Worm (Caenorhabditis elegans): ENCODE results near the gene nhr-76.
A peak's percentile ranks its signal among the peaks of the same experiment; 100 is the strongest.

nhr-76 gene

DNA sequence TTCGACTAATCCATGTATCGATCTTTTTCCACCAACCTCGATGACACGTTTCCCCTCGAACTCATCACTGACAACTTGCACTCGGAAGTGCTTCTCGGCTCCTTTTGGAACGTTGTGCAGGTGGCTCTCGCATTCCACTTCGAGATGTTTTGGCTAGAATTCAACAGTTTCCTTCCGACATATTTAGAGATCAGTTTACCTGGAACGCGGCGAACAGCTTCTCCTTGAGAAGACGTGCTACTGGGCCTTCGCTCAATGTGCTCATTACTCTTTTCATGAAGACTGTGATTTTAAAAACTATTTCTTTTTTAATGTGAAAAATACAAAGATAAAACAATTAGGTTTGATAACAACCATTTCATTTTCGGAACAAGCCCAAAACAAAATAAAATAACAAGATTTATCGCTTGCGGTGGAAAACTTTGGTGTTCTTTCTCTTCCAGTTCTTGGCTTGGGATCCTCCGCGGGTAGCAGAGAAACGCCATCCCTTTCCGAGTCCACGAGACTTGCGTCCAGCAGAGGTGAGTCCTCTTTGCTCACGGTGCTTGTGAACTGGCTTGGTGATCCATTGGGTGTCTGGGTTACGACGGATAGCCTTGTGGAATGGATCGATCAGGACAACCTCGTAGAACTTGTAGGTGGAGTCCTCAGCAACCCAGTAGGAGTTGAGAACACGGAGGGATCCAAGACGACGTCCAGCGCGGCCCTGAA is 26.0 kb downstream of the nhr-76 start, which contains the start of gene K11H12.1 (continued):
- peak; percentile 90 for TF ChIP-seq B0336.3 (GFP tag; IDR thresholded peaks at IDR 0.05)
- TF ChIP-seq xnd-1 (tag; optimal IDR thresholded peaks at IDR 0.05) = peak; percentile 30
- peak; percentile 2 for TF ChIP-seq B0261.1 (tag; optimal IDR thresholded peaks at IDR 0.05)
- TF ChIP-seq nhr-120 (GFP tag; IDR thresholded peaks at IDR 0.05) = no peak
- 0 out of 2 replicates have a peak, but pooled peaks have one; percentile 44 for TF ChIP-seq ceh-40 (GFP tag; IDR thresholded peaks at IDR 0.05)
- peak; percentile 92 for TF ChIP-seq madf-3 (GFP tag; IDR thresholded peaks at IDR 0.05)
- TF ChIP-seq nhr-179 (tag; optimal IDR thresholded peaks at IDR 0.05) = no peak
- no peak for TF ChIP-seq mes-4 (tag; optimal IDR thresholded peaks at IDR 0.05)
- no peak for TF ChIP-seq cebp-1 (GFP tag; IDR thresholded peaks at IDR 0.05)
- TF ChIP-seq cebp-1 (tag; optimal IDR thresholded peaks at IDR 0.05) = peak; percentile 14
- TF ChIP-seq egl-18 (GFP tag; IDR thresholded peaks at IDR 0.05) = 0 out of 2 replicates have a peak, but pooled peaks have one; percentile 3
- no peak for TF ChIP-seq snpc-1.3 (tag; optimal IDR thresholded peaks at IDR 0.05; ENCODE audit: insufficient read depth)
- no peak for TF ChIP-seq bed-2 (GFP tag; IDR thresholded peaks at IDR 0.05)
- TF ChIP-seq snpc-4 (GFP tag; optimal IDR thresholded peaks at IDR 0.05) = no peak
- TF ChIP-seq snpc-4 (tag; optimal IDR thresholded peaks at IDR 0.05) = peak in 2 of 4 experiments; percentile 12 to 45
- no peak for TF ChIP-seq let-526 (GFP tag; IDR thresholded peaks at IDR 0.05)
- TF ChIP-seq ztf-25 (GFP tag; IDR thresholded peaks at IDR 0.05) = no peak
- no peak for TF ChIP-seq lsl-1 (GFP tag; optimal IDR thresholded peaks at IDR 0.05)
- TF ChIP-seq Y95B8A.8 (GFP tag; IDR thresholded peaks at IDR 0.05) = 0 out of 2 replicates have a peak, but pooled peaks have one; percentile 10
- peak; percentile 27; the same call in 1 of the 2 replicates for TF ChIP-seq F33H1.4 (GFP tag; IDR thresholded peaks at IDR 0.05)
- no peak for TF ChIP-seq ztf-28 (GFP tag; IDR thresholded peaks at IDR 0.05)
- no peak for TF ChIP-seq T07F8.4 (tag; optimal IDR thresholded peaks at IDR 0.05)
- TF ChIP-seq zfh-2 (GFP tag; conservative IDR thresholded peaks at IDR 0.05) = peak; percentile 60

ce11 chrIV:654526-655440 is 27.4 kb downstream of the nhr-76 start, which contains the start of the genes rpl-15 and K11H12.8:
Gene rpl-15, minus strand, starts transcription at chrIV:654576.
Gene K11H12.8, plus strand, starts transcription at chrIV:655390.
- TF ChIP-seq rec-8 (tag; optimal IDR thresholded peaks at IDR 0.05) (peak; percentile 92 to 95), rpc-1 (optimal IDR thresholded peaks at IDR 0.05) (peak; percentile 47), rpc-1 (tag; optimal IDR thresholded peaks at IDR 0.05) (peak; percentile 11), C17E4.6 (GFP tag; IDR thresholded peaks at IDR 0.05) (peak; percentile 99), F52B5.7 (tag; optimal IDR thresholded peaks at IDR 0.05) (peak; percentile 99), zfh-2 (GFP tag; conservative IDR thresholded peaks at IDR 0.05) (peak; percentile 96), Y79H2A.3 (GFP tag; conservative IDR thresholded peaks at IDR 0.05) (peak; percentile 99), attf-5 (GFP tag; optimal IDR thresholded peaks at IDR 0.05) (peak; percentile 100), snpc-1.1 (tag; optimal IDR thresholded peaks at IDR 0.05; ENCODE audit: insufficient read depth) (peak; percentile 94), attf-6 (GFP tag; IDR thresholded peaks at IDR 0.05) (peak; percentile 92), hmg-20 (GFP tag; IDR thresholded peaks at IDR 0.05) (peak; percentile 97), F57A8.1 (GFP tag; optimal IDR thresholded peaks at IDR 0.05) (peak; percentile 96), nhr-27 (tag; optimal IDR thresholded peaks at IDR 0.05) (peak; percentile 96), lin-40 (tag; optimal IDR thresholded peaks at IDR 0.05) (peak; percentile 99), hlh-12 (tag; optimal IDR thresholded peaks at IDR 0.05) (no peak), lsl-1 (GFP tag; optimal IDR thresholded peaks at IDR 0.05) (peak; percentile 100), lsy-27 (tag; optimal IDR thresholded peaks at IDR 0.05; ENCODE audit: borderline replicate concordance, insufficient read depth) (peak; percentile 69), repo-1 (tag; optimal IDR thresholded peaks at IDR 0.05) (peak; percentile 99), ceh-79 (tag; optimal IDR thresholded peaks at IDR 0.05) (peak; percentile 95), ets-4 (GFP tag; optimal IDR thresholded peaks at IDR 0.05) (peak; percentile 88), fkh-3 (tag; optimal IDR thresholded peaks at IDR 0.05) (peak; percentile 62), hrde-1 (tag; optimal IDR thresholded peaks at IDR 0.05; ENCODE audit: borderline replicate concordance) (peak; percentile 90), xnd-1 (tag; optimal IDR thresholded peaks at IDR 0.05) (peak; percentile 72), pbrm-1 (GFP tag; IDR thresholded peaks at IDR 0.05) (peak; percentile 100)
